Fruit fly (Drosophila melanogaster) whole organism, embryonic: ENCODE results near the gene Acyp.

Experiments
- Bteb2 ChIP-seq: fragments of 200-800 bp; sonication (Bioruptor generic); optimal IDR thresholded peaks from 2 replicates; lab custom pipeline; 2016; ENCODE audit warnings: missing biosample characterization, missing genetic modification characterization
- CG10209 ChIP-seq: fragments of 200-800 bp; sonication (Bioruptor generic); optimal IDR thresholded peaks from 3 replicates; lab custom pipeline; 2017; ENCODE audit warnings: missing biosample characterization, mild to moderate bottlenecking, missing genetic modification characterization, missing genetic modification reagents
- CG11456 ChIP-seq: fragments of 200-800 bp; sonication (Bioruptor generic); IDR thresholded peaks from 3 replicates; pipeline ENCODE4 v1.3.6; 2022; ENCODE audit warnings: missing biosample characterization, missing genetic modification characterization
- CG15073 ChIP-seq: fragments of 200-800 bp; sonication (Bioruptor generic); optimal IDR thresholded peaks from 2 replicates; lab custom pipeline; 2016; ENCODE audit warnings: missing biosample characterization, missing genetic modification characterization
- CG15514 ChIP-seq: fragments of 200-800 bp; sonication (Bioruptor generic); optimal IDR thresholded peaks from 3 replicates; lab custom pipeline; 2017; ENCODE audit warnings: missing biosample characterization, missing genetic modification characterization, mild to moderate bottlenecking, moderate library complexity, missing genetic modification reagents
- CG15601 ChIP-seq: fragments of 200-800 bp; sonication (Bioruptor generic); optimal IDR thresholded peaks from 3 replicates; lab custom pipeline; 2019; ENCODE audit warnings: missing biosample characterization, mild to moderate bottlenecking, missing genetic modification characterization, moderate library complexity
- CG1792 ChIP-seq: fragments of 200-800 bp; sonication (Bioruptor generic); optimal IDR thresholded peaks from 2 replicates; lab custom pipeline; 2016; ENCODE audit warnings: missing biosample characterization, missing genetic modification characterization
- CG18476 ChIP-seq: fragments of 200-800 bp; sonication (Bioruptor generic); optimal IDR thresholded peaks from 2 replicates; lab custom pipeline; 2016; ENCODE audit warnings: missing biosample characterization, mild to moderate bottlenecking, missing genetic modification characterization
- CG2199 ChIP-seq: fragments of 200-800 bp; sonication (Bioruptor generic); IDR thresholded peaks from 3 replicates; pipeline ENCODE4 v1.3.6; 2022; ENCODE audit warnings: missing biosample characterization, missing genetic modification characterization
- CG2202 ChIP-seq: fragments of 200-800 bp; sonication (Bioruptor generic); optimal IDR thresholded peaks from 2 replicates; lab custom pipeline; 2018; ENCODE audit warnings: missing biosample characterization, mild to moderate bottlenecking, missing genetic modification characterization
- CG34376 ChIP-seq: fragments of 200-800 bp; sonication (Bioruptor generic); optimal IDR thresholded peaks from 2 replicates; lab custom pipeline; 2018; ENCODE audit warnings: missing biosample characterization, mild to moderate bottlenecking, missing genetic modification characterization
- CG3726 ChIP-seq: fragments of 200-800 bp; sonication (Bioruptor generic); IDR thresholded peaks from 3 replicates; pipeline ENCODE4, ENCODE4 v1.3.6; 2022; ENCODE audit warnings: missing biosample characterization, missing genetic modification characterization
- CG6689 ChIP-seq: fragments of 200-800 bp; sonication (Bioruptor generic); IDR thresholded peaks from 2 replicates; pipeline ENCODE4 v1.3.6; 2022; ENCODE audit warnings: missing biosample characterization, missing genetic modification characterization
- CG7357 ChIP-seq: fragments of 200-800 bp; sonication (Bioruptor generic); IDR thresholded peaks from 3 replicates; pipeline ENCODE4 v1.3.6; 2022; ENCODE audit warnings: missing biosample characterization, missing genetic modification characterization
- CG8089 ChIP-seq: fragments of 200-800 bp; sonication (Bioruptor generic); optimal IDR thresholded peaks from 3 replicates; lab custom pipeline; 2016; ENCODE audit warnings: missing biosample characterization, missing genetic modification characterization
- CG8388 ChIP-seq: fragments of 200-800 bp; sonication (Bioruptor generic); optimal IDR thresholded peaks from 2 replicates; lab custom pipeline; 2019; ENCODE audit warnings: missing biosample characterization, mild to moderate bottlenecking, missing genetic modification characterization, moderate library complexity
- CG9817 ChIP-seq: fragments of 200-800 bp; sonication (Bioruptor generic); optimal IDR thresholded peaks from 2 replicates; lab custom pipeline; 2018; ENCODE audit warnings: missing biosample characterization, mild to moderate bottlenecking, missing genetic modification characterization, moderate library complexity
- D19A ChIP-seq: fragments of 200-800 bp; optimal IDR thresholded peaks from 3 replicates; lab custom pipeline; 2019; ENCODE audit warnings: missing biosample characterization, mild to moderate bottlenecking, missing genetic modification characterization, moderate library complexity
- Dbx ChIP-seq: fragments of 200-800 bp; sonication (Bioruptor generic); IDR thresholded peaks from 3 replicates; pipeline ENCODE4 v1.3.6; 2022; ENCODE audit warnings: missing biosample characterization, missing genetic modification characterization
- Dek ChIP-seq: fragments of 200-800 bp; sonication (Bioruptor generic); optimal IDR thresholded peaks from 3 replicates; lab custom pipeline; 2019; ENCODE audit warnings: missing biosample characterization, mild to moderate bottlenecking, missing genetic modification characterization, moderate library complexity
- Doc2 ChIP-seq: fragments of 200-800 bp; sonication (Bioruptor generic); IDR thresholded peaks from 2 replicates; pipeline ENCODE4 v1.3.6; 2022; ENCODE audit warnings: missing biosample characterization, missing genetic modification characterization
- E2f2 ChIP-seq: fragments of 200-800 bp; sonication (Bioruptor generic); IDR thresholded peaks from 2 replicates; pipeline ENCODE4 v1.3.6; 2022; ENCODE audit warnings: missing biosample characterization, missing genetic modification characterization
- Lim3 ChIP-seq: fragments of 200-800 bp; sonication (Bioruptor generic); IDR thresholded peaks from 2 replicates; pipeline ENCODE4 v1.3.6; 2022; ENCODE audit warnings: missing biosample characterization, missing genetic modification characterization
- Lpt ChIP-seq: fragments of >200 bp; optimal IDR thresholded peaks from 2 replicates; lab custom pipeline; 2018; ENCODE audit warnings: missing biosample characterization, missing genetic modification characterization
- Med ChIP-seq: fragments of 200-800 bp; sonication (Bioruptor generic); peaks from one replicate; lab custom pipeline; 2016; ENCODE audit warnings: missing biosample characterization, missing genetic modification characterization, mild to moderate bottlenecking, inconsistent platforms, moderate library complexity
- Oaz ChIP-seq: fragments of 200-800 bp; sonication (Bioruptor generic); IDR thresholded peaks from 2 replicates; pipeline ENCODE4 v1.3.6; 2022; ENCODE audit warnings: missing biosample characterization, missing genetic modification characterization
- Rfx ChIP-seq: fragments of 200-800 bp; sonication (Bioruptor generic); IDR thresholded peaks from 2 replicates; pipeline ENCODE4 v1.3.6; 2022; ENCODE audit warnings: missing biosample characterization, missing genetic modification characterization
- Sox102F ChIP-seq: fragments of 200-800 bp; sonication (Bioruptor generic); optimal IDR thresholded peaks from 2 replicates; lab custom pipeline; 2018; ENCODE audit warnings: missing biosample characterization, mild to moderate bottlenecking, missing genetic modification characterization, moderate library complexity
- YL-1 ChIP-seq: fragments of 200-800 bp; sonication (Bioruptor generic); optimal IDR thresholded peaks from 3 replicates; lab custom pipeline; 2017; ENCODE audit warnings: missing biosample characterization, mild to moderate bottlenecking, missing genetic modification characterization
- chinmo ChIP-seq: fragments of 200-800 bp; sonication (Bioruptor generic); IDR thresholded peaks from 4 replicates; pipeline ENCODE4 v1.3.6; 2022; ENCODE audit warnings: missing biosample characterization, missing genetic modification characterization; ENCODE audit not compliant: partially characterized antibody
- dysf ChIP-seq: fragments of 200-800 bp; sonication (Bioruptor generic); IDR thresholded peaks from 3 replicates; pipeline ENCODE4 v1.3.6; 2022; ENCODE audit warnings: missing biosample characterization, missing genetic modification characterization
- ems ChIP-seq: fragments of 200-800 bp; sonication (Bioruptor generic); optimal IDR thresholded peaks from 3 replicates; lab custom pipeline; 2016; ENCODE audit warnings: missing biosample characterization, missing genetic modification characterization
- exex ChIP-seq: fragments of 200-800 bp; sonication (Bioruptor generic); optimal IDR thresholded peaks from 4 replicates; lab custom pipeline; 2018; ENCODE audit warnings: missing biosample characterization, mild to moderate bottlenecking, missing genetic modification characterization, moderate library complexity
- fd96Cb ChIP-seq: fragments of 200-800 bp; sonication (Bioruptor generic); optimal IDR thresholded peaks from 2 replicates; lab custom pipeline; 2018; ENCODE audit warnings: missing biosample characterization, mild to moderate bottlenecking, missing genetic modification characterization, moderate library complexity
- gce ChIP-seq: fragments of 200-800 bp; sonication (Bioruptor generic); IDR thresholded peaks from 3 replicates; pipeline ENCODE4 v1.3.6; 2022; ENCODE audit warnings: missing biosample characterization, missing genetic modification characterization
- grn ChIP-seq: fragments of 200-800 bp; sonication (Bioruptor generic); optimal IDR thresholded peaks from 3 replicates; lab custom pipeline; 2017; ENCODE audit warnings: missing biosample characterization, missing genetic modification characterization
- gsb ChIP-seq: fragments of 200-800 bp; sonication (Bioruptor generic); IDR thresholded peaks from 2 replicates; pipeline ENCODE4 v1.3.6; 2022; ENCODE audit warnings: missing biosample characterization, missing genetic modification characterization
- ham ChIP-seq: fragments of 200-800 bp; sonication (Bioruptor generic); IDR thresholded peaks from 2 replicates; pipeline ENCODE4 v1.3.6; 2022; ENCODE audit warnings: missing biosample characterization, missing genetic modification characterization
- hkb ChIP-seq, 2 experiments: fragments of 200-800 bp in 1 of 2; fragments of >200 bp in 1 of 2; sonication (Bioruptor generic) in 1 of 2; IDR thresholded peaks in 1 of 2; optimal IDR thresholded peaks in 1 of 2; 2 replicates each; pipeline versions ENCODE4 v1.3.6 to Lab custom; 2017 to 2022; ENCODE audit warnings: missing biosample characterization in 1 of 2, missing genetic modification characterization in 1 of 2
- kay ChIP-seq: fragments of 200-800 bp; sonication (Bioruptor generic); optimal IDR thresholded peaks from 2 replicates; lab custom pipeline; 2016; ENCODE audit warnings: missing biosample characterization, missing genetic modification characterization
- ken ChIP-seq: fragments of 200-800 bp; sonication (Bioruptor generic); IDR thresholded peaks from 3 replicates; pipeline ENCODE4 v1.3.6; 2022; ENCODE audit warnings: missing biosample characterization, missing genetic modification characterization
- lola ChIP-seq, 3 experiments: fragments of >200 bp in 2 of 3; fragments of 200-800 bp in 1 of 3; sonication (Bioruptor generic) in 1 of 3; optimal IDR thresholded peaks; 2 replicates each; lab custom pipeline; 2017 to 2019; ENCODE audit warnings: missing biosample characterization in 3 of 3, missing genetic modification characterization in 3 of 3, mild to moderate bottlenecking in 1 of 3, moderate library complexity in 1 of 3
- sd ChIP-seq: fragments of 200-800 bp; sonication (Bioruptor generic); optimal IDR thresholded peaks from 3 replicates; lab custom pipeline; 2018; ENCODE audit warnings: missing biosample characterization, mild to moderate bottlenecking, missing genetic modification characterization, moderate library complexity
- sisA ChIP-seq: fragments of 200-800 bp; sonication (Bioruptor generic); IDR thresholded peaks from 2 replicates; pipeline ENCODE4 v1.3.6; 2022; ENCODE audit warnings: missing biosample characterization, missing genetic modification characterization
- sqz ChIP-seq: fragments of 200-800 bp; sonication (Bioruptor generic); optimal IDR thresholded peaks from 3 replicates; lab custom pipeline; 2018; ENCODE audit warnings: missing biosample characterization, mild to moderate bottlenecking, missing genetic modification characterization
- sug ChIP-seq: fragments of 200-800 bp; optimal IDR thresholded peaks from 2 replicates; lab custom pipeline; 2019; ENCODE audit warnings: missing biosample characterization, mild to moderate bottlenecking, missing genetic modification characterization, moderate library complexity
- twi ChIP-seq: fragments of 200-800 bp; optimal IDR thresholded peaks from 2 replicates; lab custom pipeline; 2019; ENCODE audit warnings: missing biosample characterization, mild to moderate bottlenecking, missing genetic modification characterization, moderate library complexity
- zfh2 ChIP-seq: fragments of 200-800 bp; sonication (Bioruptor generic); optimal IDR thresholded peaks from 2 replicates; lab custom pipeline; 2016; ENCODE audit warnings: missing biosample characterization, missing genetic modification characterization

Acyp gene

DNA sequence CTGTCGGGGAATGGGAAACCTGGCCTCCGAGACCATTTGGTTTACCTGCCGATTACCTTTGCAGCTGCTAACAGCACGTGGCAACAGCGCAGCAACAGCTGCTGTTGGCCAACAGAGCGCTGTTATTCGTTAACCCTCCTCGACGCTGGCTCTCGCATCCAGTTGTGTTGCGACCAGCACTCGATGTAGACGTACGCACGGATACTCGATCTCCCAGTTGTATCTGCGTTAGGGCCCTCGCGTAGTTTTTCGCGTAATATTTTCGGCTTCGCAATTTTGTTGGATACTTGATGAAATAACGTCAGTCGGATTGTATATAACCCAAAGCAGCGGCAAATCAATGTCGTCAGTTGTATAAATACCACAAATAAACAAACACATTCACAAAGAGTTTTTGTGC lies 33.1 kb upstream of the Acyp start (continued):
- TF ChIP-seq gce (GFP tag; lab: Robert Waterston, UW): 0 out of 3 replicates have a peak, but pooled peaks have one; percentile 42
- TF ChIP-seq, all 482 proteins: peak for 139

DNA sequence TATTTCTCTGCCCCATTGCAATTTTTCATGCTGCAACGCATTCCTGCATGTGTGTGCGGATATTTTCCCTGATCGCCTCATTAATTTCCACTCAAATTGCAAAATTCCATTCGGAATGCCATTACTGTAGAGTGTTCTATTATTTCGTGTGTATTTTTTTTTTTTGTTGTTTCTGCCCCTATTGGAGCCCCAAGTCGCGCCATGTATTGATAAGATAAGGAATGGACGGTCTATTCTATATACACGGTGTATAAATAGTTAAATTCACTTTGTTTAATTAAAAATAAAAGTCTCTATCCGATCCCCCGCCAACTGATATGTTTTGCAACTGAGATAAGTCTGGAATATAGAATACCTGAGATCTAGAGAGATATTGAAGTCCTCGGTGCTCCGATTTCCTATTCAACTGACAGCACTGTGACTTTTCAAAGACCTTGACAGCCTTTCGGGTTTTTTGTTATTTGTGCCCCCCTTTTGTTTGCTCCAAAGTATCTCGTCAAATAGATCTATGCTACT lies 30.4 kb upstream of the Acyp start:
- TF ChIP-seq CG15073 (GFP tag; lab: Kevin White, UChicago) (peak; percentile 41), CG2202 (no peak), chinmo (0 out of 4 replicates have a peak, but pooled peaks have one; percentile 12), YL-1 (GFP tag; lab: Kevin White, UChicago) (no peak), sd (tag; lab: Kevin White, UChicago) (peak; percentile 24), Med (GFP tag; lab: Kevin White, UChicago) (peak; percentile 10), dysf (GFP tag; lab: Robert Waterston, UW) (no peak), grn (GFP tag; lab: Kevin White, UChicago) (peak; percentile 76), sug (tag; lab: Kevin White, UChicago) (peak; percentile 88), CG34376 (GFP tag; lab: Kevin White, UChicago) (peak; percentile 17), CG2199 (GFP tag; lab: Robert Waterston, UW) (0 out of 3 replicates have a peak, but pooled peaks have one; percentile 58), exex (tag; lab: Kevin White, UChicago) (peak; percentile 34), CG18476 (GFP tag; lab: Kevin White, UChicago) (no peak)

DNA sequence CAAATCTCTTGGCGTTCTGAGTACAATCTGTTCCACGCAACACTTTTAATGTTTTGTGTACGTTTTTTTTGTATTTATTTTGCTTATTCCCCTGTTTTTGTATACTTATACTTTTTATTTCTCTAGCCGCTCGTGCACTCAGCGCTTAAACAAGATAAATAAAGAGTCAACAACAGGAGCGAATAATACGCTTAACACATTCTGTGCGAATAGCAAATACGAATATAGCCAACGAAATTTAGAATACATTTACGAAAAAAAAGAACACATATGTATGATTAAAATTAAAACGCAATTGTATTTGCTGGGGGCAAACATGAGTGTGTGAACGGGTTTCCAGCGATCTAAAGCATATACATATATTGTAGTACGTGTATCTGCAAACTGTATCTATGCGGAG lies 29.9 kb upstream of the Acyp start:
- TF ChIP-seq kay (GFP tag; lab: Kevin White, UChicago) (no peak), twi (no peak), Dek (tag; lab: Kevin White, UChicago) (peak; percentile 28), Sox102F (GFP tag; lab: Kevin White, UChicago) (no peak), Lim3 (GFP tag; lab: Robert Waterston, UW) (no peak), ham (no peak), sisA (GFP tag; lab: Robert Waterston, UW) (no peak), D19A (tag; lab: Kevin White, UChicago) (no peak), CG1792 (GFP tag; lab: Kevin White, UChicago) (no peak), CG8089 (no peak), CG7357 (GFP tag; lab: Robert Waterston, UW) (no peak), CG9817 (tag; lab: Kevin White, UChicago) (peak; percentile 6), CG10209 (GFP tag; lab: Kevin White, UChicago) (peak; percentile 27), CG11456 (GFP tag; lab: Robert Waterston, UW) (no peak), Lpt (GFP tag; lab: Kevin White, UChicago) (no peak), Oaz (GFP tag; lab: Robert Waterston, UW) (no peak), ems (no peak), Bteb2 (GFP tag; lab: Kevin White, UChicago) (no peak), Rfx (GFP tag; lab: Robert Waterston, UW) (peak; percentile 34; the same call in 1 of the 2 replicates), E2f2 (no peak), sqz (no peak), lola (GFP tag; optimal IDR thresholded peaks at IDR 0.05; lab: Kevin White, UChicago) (no peak), hkb (optimal IDR thresholded peaks at IDR 0.05; lab: Kevin White, UChicago) (no peak), hkb (GFP tag; IDR thresholded peaks at IDR 0.05; lab: Robert Waterston, UW) (no peak), zfh2 (peak; percentile 10), CG15514 (peak; percentile 45), fd96Cb (tag; lab: Kevin White, UChicago) (no peak), CG15601 (tag; lab: Kevin White, UChicago) (no peak), gsb (GFP tag; lab: Robert Waterston, UW) (no peak), CG6689 (GFP tag; lab: Robert Waterston, UW) (no peak), Dbx (GFP tag; lab: Robert Waterston, UW) (peak; percentile 23; the same call in 1 of the 3 replicates), Doc2 (GFP tag; lab: Robert Waterston, UW) (no peak), CG3726 (GFP tag; lab: Robert Waterston, UW) (no peak), ken (GFP tag; lab: Robert Waterston, UW) (no peak), CG8388 (GFP tag; lab: Kevin White, UChicago) (no peak)
